Worm (Caenorhabditis elegans) whole organism, L2 larva: ENCODE results near the gene fbxc-53.
"Not testable (repeated sequence)": the region's sequence is repeated elsewhere in the genome, so short reads cannot be mapped to it uniquely, and the experiment has no call there.

ENCODE experiments used
- F13H6.1 ChIP-seq: sonication (generic microtip); optimal IDR thresholded peaks from 2 replicates; lab custom pipeline; 2016; ENCODE audit warnings: missing genetic modification characterization, missing compliant biosample characterization
- alr-1 ChIP-seq: fragments of 150-350 bp; optimal IDR thresholded peaks from 2 replicates; lab custom pipeline; 2014; ENCODE audit warnings: missing biosample characterization, missing genetic modification characterization
- blmp-1 ChIP-seq: sonication (generic microtip); optimal IDR thresholded peaks from 2 replicates; lab custom pipeline; 2017; ENCODE audit warnings: missing genetic modification characterization, mild to moderate bottlenecking, missing compliant biosample characterization, antibody characterized with exemption, moderate library complexity; ENCODE audit not compliant: insufficient read depth
- ceh-16 ChIP-seq: fragments of 150-350 bp; optimal IDR thresholded peaks from 2 replicates; lab custom pipeline; 2014; ENCODE audit warnings: missing biosample characterization, missing genetic modification characterization
- ceh-82 ChIP-seq: fragments of 150-350 bp; optimal IDR thresholded peaks from 2 replicates; lab custom pipeline; 2014; ENCODE audit warnings: missing biosample characterization, missing genetic modification characterization
- elt-1 ChIP-seq: fragments of 150-350 bp; optimal IDR thresholded peaks from 2 replicates; lab custom pipeline; 2014; ENCODE audit warnings: missing biosample characterization, missing genetic modification characterization
- elt-3 ChIP-seq: sonication (generic microtip); optimal IDR thresholded peaks from 2 replicates; lab custom pipeline; 2017; ENCODE audit warnings: missing biosample characterization, missing genetic modification characterization
- fos-1 ChIP-seq: fragments of 150-350 bp; optimal IDR thresholded peaks from 2 replicates; lab custom pipeline; 2014; ENCODE audit warnings: missing biosample characterization, missing genetic modification characterization
- lin-11 ChIP-seq: fragments of 150-350 bp; sonication (generic microtip); optimal IDR thresholded peaks from 2 replicates; lab custom pipeline; 2014; ENCODE audit warnings: missing biosample characterization, missing genetic modification characterization, inconsistent platforms, mixed read lengths
- lin-13 ChIP-seq: fragments of 150-350 bp; optimal IDR thresholded peaks from 2 replicates; lab custom pipeline; 2014; ENCODE audit warnings: missing biosample characterization, missing genetic modification reagents, missing genetic modification characterization
- mbf-1 ChIP-seq: sonication (generic microtip); optimal IDR thresholded peaks from 2 replicates; lab custom pipeline; 2017; ENCODE audit warnings: missing biosample characterization, missing genetic modification characterization
- nhr-10 ChIP-seq: sonication (generic microtip); optimal IDR thresholded peaks from 2 replicates; lab custom pipeline; 2017; ENCODE audit warnings: missing biosample characterization, missing genetic modification characterization
- nhr-129 ChIP-seq: fragments of 150-350 bp; optimal IDR thresholded peaks from 2 replicates; lab custom pipeline; 2014; ENCODE audit warnings: missing biosample characterization, missing genetic modification characterization
- nhr-237 ChIP-seq: fragments of 150-350 bp; optimal IDR thresholded peaks from 2 replicates; lab custom pipeline; 2014; ENCODE audit warnings: missing biosample characterization, missing genetic modification characterization
- nhr-25 ChIP-seq: fragments of 150-350 bp; sonication (generic microtip); optimal IDR thresholded peaks from 3 replicates; lab custom pipeline; 2014; ENCODE audit warnings: missing biosample characterization, missing genetic modification characterization
- nhr-6 ChIP-seq: fragments of 150-350 bp; optimal IDR thresholded peaks from 2 replicates; lab custom pipeline; 2014; ENCODE audit warnings: missing biosample characterization, missing genetic modification characterization
- nhr-77 ChIP-seq: fragments of 150-350 bp; optimal IDR thresholded peaks from 2 replicates; lab custom pipeline; 2014; ENCODE audit warnings: missing biosample characterization, missing genetic modification characterization
- peb-1 ChIP-seq: fragments of 150-350 bp; optimal IDR thresholded peaks from 2 replicates; lab custom pipeline; 2014; ENCODE audit warnings: missing biosample characterization, missing genetic modification characterization
- skn-1 ChIP-seq: sonication (generic microtip); optimal IDR thresholded peaks from 2 replicates; lab custom pipeline; 2017; ENCODE audit warnings: missing biosample characterization, missing genetic modification characterization
- sma-3 ChIP-seq: sonication (generic microtip); optimal IDR thresholded peaks from 2 replicates; lab custom pipeline; 2016; ENCODE audit warnings: missing genetic modification reagents, missing genetic modification characterization, missing compliant biosample characterization
- sma-9 ChIP-seq, 2 experiments: fragments of 150-350 bp in 1 of 2; sonication (generic microtip) in 1 of 2; optimal IDR thresholded peaks; 2 replicates each; lab custom pipeline; 2014 to 2016; ENCODE audit warnings: missing genetic modification characterization in 2 of 2, mild to moderate bottlenecking in 1 of 2, missing biosample characterization in 1 of 2, missing compliant biosample characterization in 1 of 2, missing genetic modification reagents in 1 of 2, moderate library complexity in 1 of 2
- snpc-4 ChIP-seq: fragments of 150-350 bp; optimal IDR thresholded peaks from 2 replicates; lab custom pipeline; 2014; ENCODE audit warnings: missing biosample characterization, missing genetic modification characterization
- unc-39 ChIP-seq: fragments of 150-350 bp; optimal IDR thresholded peaks from 2 replicates; lab custom pipeline; 2014; ENCODE audit warnings: missing biosample characterization, missing genetic modification characterization
- unc-62 ChIP-seq: fragments of 150-350 bp; optimal IDR thresholded peaks from 2 replicates; lab custom pipeline; 2014; ENCODE audit warnings: missing biosample characterization, missing genetic modification reagents, missing genetic modification characterization
- zag-1 ChIP-seq: fragments of 150-350 bp; optimal IDR thresholded peaks from 2 replicates; lab custom pipeline; 2014; ENCODE audit warnings: missing biosample characterization, missing genetic modification characterization
- ztf-11 ChIP-seq: sonication (generic microtip); optimal IDR thresholded peaks from 2 replicates; lab custom pipeline; 2017; ENCODE audit warnings: missing biosample characterization, missing genetic modification characterization

Gene fbxc-53

ce11 chrII:3757499-3757898 is 46.4 kb downstream of the fbxc-53 start, which contains the start of gene srx-111:
srx-111 (plus strand) TSS chrII:3757799.
- TF ChIP-seq peb-1 (tag; lab: Kevin White, UChicago) (no peak), fos-1 (tag; lab: Kevin White, UChicago) (no peak), mbf-1 (tag; lab: Kevin White, UChicago) (no peak), nhr-25 (tag; lab: Kevin White, UChicago) (no peak), ceh-82 (tag; lab: Kevin White, UChicago) (no peak), nhr-10 (tag; lab: Kevin White, UChicago) (no peak), sma-3 (GFP tag; lab: Kevin White, UChicago) (no peak), alr-1 (tag; lab: Kevin White, UChicago) (no peak), elt-1 (tag; lab: Kevin White, UChicago) (no peak), blmp-1 (tag; lab: Kevin White, UChicago) (no peak), ceh-16 (tag; lab: Kevin White, UChicago) (no peak), unc-62 (GFP tag; lab: Kevin White, UChicago) (no peak), snpc-4 (tag; lab: Kevin White, UChicago) (no peak), ztf-11 (no peak), nhr-129 (tag; lab: Kevin White, UChicago) (no peak), unc-39 (tag; lab: Kevin White, UChicago) (no peak), skn-1 (tag; lab: Kevin White, UChicago) (no peak), nhr-77 (tag; lab: Kevin White, UChicago) (no peak)
- TF ChIP-seq, all 48 proteins: peak for 0

DNA sequence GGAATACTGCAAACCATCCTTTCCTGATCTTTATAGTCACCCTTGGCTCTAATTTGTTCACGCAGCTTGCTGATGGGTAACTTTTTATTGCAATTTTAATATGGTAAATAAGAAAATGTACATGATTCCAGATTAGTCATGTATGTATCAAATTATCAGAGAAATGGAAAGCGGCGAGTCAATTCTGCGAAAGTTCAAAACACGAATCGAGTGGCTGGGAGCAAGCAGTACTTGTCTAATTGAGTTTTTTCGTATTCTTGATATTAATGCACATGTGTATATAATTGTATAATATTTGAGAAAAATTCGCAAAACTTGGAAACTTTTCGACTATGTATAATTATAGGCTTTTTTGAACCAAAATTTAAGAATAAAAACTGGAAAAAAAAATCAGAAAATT is 47.9 kb downstream of the fbxc-53 start, which contains the start of gene T24E12.12:
Gene T24E12.12 (plus strand): TSS at position 281 of the 400 bp plus-strand sequence.
- no peak for TF ChIP-seq peb-1 (tag; lab: Kevin White, UChicago)
- TF ChIP-seq ceh-82 (tag; lab: Kevin White, UChicago) = no peak
- TF ChIP-seq nhr-237 = no peak
- no peak for TF ChIP-seq sma-9 (GFP tag; optimal IDR thresholded peaks at IDR 0.05; lab: Kevin White, UChicago)
- TF ChIP-seq sma-9 (tag; optimal IDR thresholded peaks at IDR 0.05; lab: Kevin White, UChicago) = no peak
- TF ChIP-seq lin-11 (tag; lab: Kevin White, UChicago) = no peak
- no peak for TF ChIP-seq elt-1 (tag; lab: Kevin White, UChicago)
- TF ChIP-seq elt-3 (tag; lab: Kevin White, UChicago) = no peak
- TF ChIP-seq lin-13 (GFP tag; lab: Kevin White, UChicago) = no peak
- TF ChIP-seq nhr-6 = no peak
- no peak for TF ChIP-seq unc-62 (GFP tag; lab: Kevin White, UChicago)
- no peak for TF ChIP-seq alr-1 (tag; lab: Kevin White, UChicago)
- no peak for TF ChIP-seq F13H6.1
- no peak for TF ChIP-seq zag-1
- TF ChIP-seq, all 48 proteins: peak for 0

ce11 chrII:3761599-3761998 is 50.5 kb downstream of the fbxc-53 start, which contains the start of gene T24E12.6:
T24E12.6 (minus strand) TSS chrII:3761699.
- not testable (repeated sequence) for TF ChIP-seq alr-1, nhr-25, snpc-4 (tag; lab: Kevin White, UChicago)
